Worm (Caenorhabditis elegans): ENCODE measurements around the gene H14N18.4.

Gene H14N18.4

DNA sequence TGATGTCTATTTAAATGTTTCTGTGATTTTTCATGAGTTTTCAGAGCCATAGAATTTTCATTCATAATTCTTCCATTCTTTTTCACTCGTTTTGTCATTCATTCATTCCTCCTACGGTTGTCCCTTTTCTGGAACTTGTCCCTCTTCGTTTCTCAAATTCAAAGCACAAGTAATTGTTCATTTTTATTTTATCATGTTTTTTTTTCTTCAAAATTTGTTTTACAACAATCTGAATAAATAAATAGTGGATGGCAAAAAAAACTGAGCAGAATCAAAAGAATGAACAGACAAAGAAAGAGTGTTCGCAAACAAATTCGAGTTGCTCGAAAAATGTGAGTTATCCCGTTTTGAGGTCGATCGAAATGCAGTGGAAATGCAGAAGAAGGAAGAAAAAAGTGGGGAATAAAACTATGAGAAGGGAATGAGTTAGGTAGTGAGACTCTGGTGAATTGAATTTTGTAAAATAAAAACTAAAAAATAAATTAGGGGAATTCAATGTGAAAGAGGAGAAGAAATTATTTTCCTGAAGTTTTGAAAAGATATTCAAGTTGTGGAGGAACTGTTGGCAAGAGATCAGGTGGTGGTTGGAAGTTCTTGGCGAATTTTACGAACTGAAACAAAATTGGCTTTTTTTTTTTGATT lies 10.8 kb upstream of the H14N18.4 start (continued):
- TF ChIP-seq ztf-26 (tag; optimal IDR thresholded peaks at IDR 0.05) (peak; percentile 70), zfh-2 (GFP tag; conservative IDR thresholded peaks at IDR 0.05) (no peak), lin-26 (GFP tag; IDR thresholded peaks at IDR 0.05) (no peak), lin-40 (tag; optimal IDR thresholded peaks at IDR 0.05) (peak; percentile 3), hlh-26 (GFP tag; conservative IDR thresholded peaks at IDR 0.05) (no peak), let-526 (GFP tag; IDR thresholded peaks at IDR 0.05) (no peak)

DNA sequence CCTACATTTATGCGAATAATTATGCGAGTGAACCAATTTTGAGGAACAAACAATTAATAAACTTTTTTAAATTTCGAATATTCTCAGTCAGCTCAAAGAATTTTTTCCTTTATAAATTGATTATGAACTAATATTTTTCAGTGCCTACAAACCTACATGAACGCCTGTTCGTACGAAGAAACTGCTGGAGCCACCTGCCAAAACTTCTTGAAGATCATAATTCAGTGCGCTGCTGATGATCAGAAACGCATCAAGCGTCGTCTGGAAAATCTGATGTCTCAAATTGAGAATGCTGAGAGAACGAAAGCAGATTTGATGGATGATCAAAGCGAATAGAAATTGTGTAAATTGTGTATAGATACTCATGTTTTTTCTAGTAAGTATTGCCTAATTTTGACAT lies 10.2 kb upstream of the H14N18.4 start:
- TF ChIP-seq F52B5.7 (tag; optimal IDR thresholded peaks at IDR 0.05) (no peak), nhr-90 (tag; optimal IDR thresholded peaks at IDR 0.05) (no peak), ztf-28 (GFP tag; IDR thresholded peaks at IDR 0.05) (no peak)

DNA sequence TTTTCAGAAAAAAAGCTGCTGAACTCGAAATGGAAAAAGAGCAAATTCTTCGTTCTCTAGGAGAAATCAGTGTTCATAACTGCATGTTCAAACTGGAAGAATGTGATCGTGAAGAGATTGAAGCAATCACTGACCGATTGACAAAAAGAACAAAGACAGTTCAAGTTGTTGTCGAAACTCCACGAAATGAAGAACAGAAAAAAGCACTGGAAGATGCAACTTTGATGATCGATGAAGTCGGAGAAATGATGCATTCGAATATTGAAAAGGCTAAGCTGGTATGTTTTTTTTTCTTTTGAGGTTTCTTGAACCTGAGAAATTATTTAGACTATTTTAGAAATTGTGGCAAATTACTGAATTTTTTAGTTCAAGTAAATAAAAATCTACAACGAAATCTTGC lies 9.7 kb upstream of the H14N18.4 start:
- TF ChIP-seq mes-4 (tag; optimal IDR thresholded peaks at IDR 0.05) = no peak
- 0 out of 2 replicates have a peak, but pooled peaks have one; percentile 21 for TF ChIP-seq madf-3 (GFP tag; IDR thresholded peaks at IDR 0.05)
- peak; percentile 11 for TF ChIP-seq ama-1 (optimal IDR thresholded peaks at IDR 0.05)
- TF ChIP-seq ama-1 (GFP tag; optimal IDR thresholded peaks at IDR 0.05) = no peak

DNA sequence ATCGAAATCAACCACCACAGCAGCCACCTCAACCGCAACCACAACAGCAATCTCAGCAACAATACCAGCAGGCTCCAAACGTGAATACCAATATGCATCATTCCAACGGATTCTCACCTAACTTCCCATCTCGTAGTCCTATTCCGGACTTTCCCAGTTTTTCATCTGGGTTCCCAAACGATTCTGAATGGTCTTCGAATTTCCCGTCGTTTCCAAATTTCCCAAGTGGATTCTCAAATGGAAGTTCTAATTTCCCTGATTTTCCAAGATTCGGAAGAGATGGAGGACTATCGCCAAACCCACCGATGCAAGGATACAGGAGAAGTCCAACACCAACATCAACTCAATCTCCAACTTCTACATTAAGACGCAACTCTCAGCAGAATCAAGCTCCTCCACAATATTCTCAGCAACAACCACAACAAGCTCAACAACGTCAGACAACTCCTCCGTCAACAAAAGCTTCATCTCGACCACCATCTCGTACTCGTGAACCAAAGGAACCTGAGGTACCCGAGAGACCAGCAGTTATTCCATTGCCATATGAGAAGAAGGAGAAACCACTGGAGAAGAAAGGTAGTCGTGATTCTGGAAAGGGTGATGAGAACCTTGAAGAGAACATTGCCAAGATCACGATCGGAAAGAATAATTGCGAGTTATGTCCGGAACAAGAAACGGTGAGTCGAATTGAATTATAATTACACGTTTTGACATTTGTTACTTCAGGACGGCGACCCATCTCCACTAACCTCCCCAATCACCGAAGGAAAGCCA lies 8.9 kb upstream of the H14N18.4 start:
- peak; percentile 65 for TF ChIP-seq ama-1 (optimal IDR thresholded peaks at IDR 0.05)
- TF ChIP-seq ama-1 (GFP tag; optimal IDR thresholded peaks at IDR 0.05) = no peak
- 0 out of 2 replicates have a peak, but pooled peaks have one; percentile 9 for TF ChIP-seq pbrm-1 (GFP tag; IDR thresholded peaks at IDR 0.05)
- no peak for TF ChIP-seq egl-18 (GFP tag; IDR thresholded peaks at IDR 0.05)

DNA sequence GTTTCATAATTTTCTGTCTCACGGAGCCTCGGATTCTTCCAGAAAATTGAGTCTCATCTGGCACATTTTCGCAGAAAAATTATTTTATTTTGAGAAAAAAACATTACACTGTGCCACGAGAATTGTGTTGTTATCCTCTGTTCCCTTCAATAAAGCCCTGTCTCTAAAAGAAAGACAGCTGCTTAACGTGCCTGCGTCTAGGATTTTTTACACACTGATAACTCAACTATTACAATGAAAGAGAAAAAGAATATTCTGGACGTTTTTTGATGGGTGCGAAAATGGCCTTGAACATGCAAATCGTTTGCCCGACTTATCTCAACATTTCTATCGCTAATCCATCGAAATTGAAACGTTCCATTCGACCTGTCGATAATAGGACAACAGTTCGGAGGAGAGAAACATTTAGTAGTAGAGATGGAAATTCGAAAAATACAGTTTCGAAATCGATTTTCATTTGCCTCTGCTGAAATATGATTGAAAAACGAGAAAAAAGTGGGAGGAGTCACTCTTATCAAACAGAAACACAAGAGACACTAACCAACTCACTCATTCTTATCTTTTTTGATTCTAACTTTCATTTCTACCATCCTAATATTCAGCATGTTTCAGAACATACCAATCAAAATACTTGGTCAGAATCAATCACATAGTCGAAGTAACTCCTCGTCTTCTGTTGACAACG lies 8.2 kb upstream of the H14N18.4 start:
- TF ChIP-seq mxl-1 (tag; optimal IDR thresholded peaks at IDR 0.05) (no peak), ztf-3 (GFP tag; optimal IDR thresholded peaks at IDR 0.05) (no peak), pbrm-1 (GFP tag; IDR thresholded peaks at IDR 0.05) (0 out of 2 replicates have a peak, but pooled peaks have one; percentile 28), ceh-40 (GFP tag; IDR thresholded peaks at IDR 0.05) (0 out of 2 replicates have a peak, but pooled peaks have one; percentile 31), nhr-80 (tag; optimal IDR thresholded peaks at IDR 0.05) (peak; percentile 29), K12H6.12 (tag; optimal IDR thresholded peaks at IDR 0.05) (no peak), lsy-27 (tag; optimal IDR thresholded peaks at IDR 0.05; ENCODE audit: borderline replicate concordance, insufficient read depth) (no peak), hsf-1 (GFP tag; IDR thresholded peaks at IDR 0.05) (0 out of 2 replicates have a peak, but pooled peaks have one; percentile 61), athp-1 (tag; optimal IDR thresholded peaks at IDR 0.05) (no peak), nfyb-1 (GFP tag; IDR thresholded peaks at IDR 0.05) (0 out of 2 replicates have a peak, but pooled peaks have one; percentile 16), cebp-1 (GFP tag; IDR thresholded peaks at IDR 0.05) (no peak), cebp-1 (tag; optimal IDR thresholded peaks at IDR 0.05) (no peak), ZK185.1 (tag; optimal IDR thresholded peaks at IDR 0.05; ENCODE audit: poor library complexity, severe bottlenecking) (no peak)

DNA sequence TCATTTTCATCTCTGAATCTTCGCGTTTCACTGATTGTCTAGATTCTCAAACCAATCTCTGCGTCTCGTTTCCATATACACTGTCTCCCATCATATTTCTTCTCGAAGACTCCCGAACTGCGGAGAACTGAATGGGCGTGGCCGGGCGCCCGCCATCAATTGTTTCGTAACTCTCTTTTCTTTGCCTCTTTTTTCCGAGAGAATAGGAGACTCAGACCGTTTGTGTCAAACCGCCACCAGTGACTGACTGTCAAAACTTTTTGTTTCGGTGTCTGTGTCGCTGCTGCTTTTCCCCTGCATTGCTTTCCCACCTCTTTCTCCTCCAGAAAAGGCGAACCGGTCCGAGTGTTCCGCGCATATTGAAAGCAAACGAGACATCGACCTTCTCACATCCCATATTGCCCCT lies 7.4 kb upstream of the H14N18.4 start, which contains the start of gene unc-23:
unc-23 (plus strand) TSS at position 176 of the 406 bp plus-strand sequence.
- TF ChIP-seq ztf-22 (GFP tag; optimal IDR thresholded peaks at IDR 0.05) (no peak), F10E7.11 (tag; optimal IDR thresholded peaks at IDR 0.05) (no peak), B0261.1 (tag; optimal IDR thresholded peaks at IDR 0.05) (no peak), attf-6 (GFP tag; IDR thresholded peaks at IDR 0.05) (no peak), ztf-28 (GFP tag; IDR thresholded peaks at IDR 0.05) (no peak), attf-5 (GFP tag; optimal IDR thresholded peaks at IDR 0.05) (peak; percentile 81), ceh-27 (GFP tag; optimal IDR thresholded peaks at IDR 0.05) (no peak), gei-17 (GFP tag; optimal IDR thresholded peaks at IDR 0.05) (peak; percentile 81), C06A6.2 (GFP tag; conservative IDR thresholded peaks at IDR 0.05) (peak; percentile 66), nhr-120 (GFP tag; IDR thresholded peaks at IDR 0.05) (no peak), repo-1 (tag; optimal IDR thresholded peaks at IDR 0.05) (peak; percentile 24), efl-1 (GFP tag; optimal IDR thresholded peaks at IDR 0.05) (no peak), somi-1 (GFP tag; optimal IDR thresholded peaks at IDR 0.05) (peak; percentile 79)
